Worm (Caenorhabditis elegans) whole organism, L4 larva: ENCODE results near the gene srd-13.

ENCODE experiments used
- F10B5.3 ChIP-seq: sonication (generic microtip); optimal IDR thresholded peaks from 2 replicates; lab custom pipeline; 2016; ENCODE audit warnings: mild to moderate bottlenecking, missing genetic modification characterization, missing compliant biosample characterization
- F26F4.8 ChIP-seq: fragments of 200-800 bp; sonication (Bioruptor generic); conservative IDR thresholded peaks from 2 replicates; pipeline ENCODE4 v1.3.6; 2022; ENCODE audit warnings: missing genetic modification characterization, missing compliant biosample characterization
- F37D6.2 ChIP-seq: sonication (generic microtip); optimal IDR thresholded peaks from 2 replicates; lab custom pipeline; 2016; ENCODE audit warnings: mild to moderate bottlenecking, missing genetic modification characterization, missing compliant biosample characterization
- F44E2.7 ChIP-seq: fragments of 200-800 bp; sonication (Bioruptor generic); IDR thresholded peaks from 2 replicates; pipeline ENCODE4 v2.1.2; 2022; ENCODE audit warnings: missing genetic modification characterization, missing compliant biosample characterization
- F49E8.2 ChIP-seq: sonication (generic microtip); optimal IDR thresholded peaks from 2 replicates; lab custom pipeline; 2016; ENCODE audit warnings: missing compliant biosample characterization, mild to moderate bottlenecking, missing genetic modification characterization, borderline replicate concordance
- R02D3.7 ChIP-seq: fragments of 150-350 bp; sonication (generic microtip); optimal IDR thresholded peaks from 3 replicates; lab custom pipeline; 2014; ENCODE audit warnings: missing biosample characterization, missing genetic modification characterization
- T20F7.1 ChIP-seq: fragments of 200-800 bp; sonication (Bioruptor generic); optimal IDR thresholded peaks from 2 replicates; lab custom pipeline; 2018; ENCODE audit warnings: mild to moderate bottlenecking, missing genetic modification characterization, missing compliant biosample characterization
- Y48G9A.11 ChIP-seq: fragments of 200-800 bp; sonication (Bioruptor generic); IDR thresholded peaks from 2 replicates; pipeline ENCODE4 v1.3.6; 2022; ENCODE audit warnings: missing genetic modification reagents, missing genetic modification characterization, missing compliant biosample characterization
- ZK337.2 ChIP-seq: fragments of 200-800 bp; sonication (Bioruptor generic); IDR thresholded peaks from 2 replicates; pipeline ENCODE4 v1.3.6; 2022; ENCODE audit warnings: missing genetic modification reagents, missing genetic modification characterization, missing compliant biosample characterization
- arid-1 ChIP-seq: fragments of 200-800 bp; sonication (Bioruptor generic); conservative IDR thresholded peaks from 2 replicates; pipeline ENCODE4 v1.3.6; 2022; ENCODE audit warnings: missing genetic modification reagents, missing genetic modification characterization, missing compliant biosample characterization
- ceh-28 ChIP-seq: fragments of 150-350 bp; optimal IDR thresholded peaks from 2 replicates; lab custom pipeline; 2014; ENCODE audit warnings: missing biosample characterization, missing genetic modification reagents, missing genetic modification characterization
- ceh-32 ChIP-seq: sonication (generic microtip); optimal IDR thresholded peaks from 2 replicates; lab custom pipeline; 2016; ENCODE audit warnings: mild to moderate bottlenecking, missing genetic modification characterization, missing compliant biosample characterization; ENCODE audit not compliant: poor library complexity
- cey-2 ChIP-seq: sonication (generic microtip); optimal IDR thresholded peaks from 3 replicates; lab custom pipeline; 2017; ENCODE audit warnings: missing genetic modification characterization, mild to moderate bottlenecking, missing compliant biosample characterization, antibody characterized with exemption, borderline replicate concordance; ENCODE audit not compliant: insufficient read depth
- ctbp-1 ChIP-seq: fragments of 200-800 bp; sonication (Bioruptor generic); IDR thresholded peaks from 2 replicates; pipeline ENCODE4 v1.3.6; 2022; ENCODE audit warnings: missing genetic modification reagents, missing genetic modification characterization, missing compliant biosample characterization
- daf-12 ChIP-seq: fragments of 150-350 bp; optimal IDR thresholded peaks from 2 replicates; lab custom pipeline; 2014; ENCODE audit warnings: missing biosample characterization, missing genetic modification reagents, missing genetic modification characterization
- daf-19 ChIP-seq: fragments of 200-800 bp; sonication (Bioruptor generic); conservative IDR thresholded peaks from 2 replicates; pipeline ENCODE4 v1.3.6; 2022; ENCODE audit warnings: missing genetic modification characterization, missing compliant biosample characterization
- dmd-6 ChIP-seq: fragments of 200-800 bp; sonication (Bioruptor generic); IDR thresholded peaks from 2 replicates; pipeline ENCODE4 v1.3.6; 2022; ENCODE audit warnings: missing genetic modification reagents, missing genetic modification characterization, missing compliant biosample characterization
- duxl-1 ChIP-seq: sonication (generic microtip); optimal IDR thresholded peaks from 2 replicates; lab custom pipeline; 2016; ENCODE audit warnings: mild to moderate bottlenecking, missing genetic modification characterization, moderate library complexity, missing compliant biosample characterization; ENCODE audit not compliant: poor library complexity
- dve-1 ChIP-seq: sonication (generic microtip); optimal IDR thresholded peaks from 2 replicates; lab custom pipeline; 2017; ENCODE audit warnings: antibody characterized with exemption, mild to moderate bottlenecking, missing genetic modification characterization, missing compliant biosample characterization; ENCODE audit not compliant: insufficient read depth
- egl-43 ChIP-seq: fragments of 200-800 bp; sonication (Bioruptor generic); IDR thresholded peaks from 2 replicates; pipeline ENCODE4 v1.3.6; 2022; ENCODE audit warnings: missing genetic modification reagents, missing genetic modification characterization, missing compliant biosample characterization
- fos-1 ChIP-seq: fragments of 150-350 bp; optimal IDR thresholded peaks from 2 replicates; lab custom pipeline; 2014; ENCODE audit warnings: missing biosample characterization, missing genetic modification characterization
- gei-8 ChIP-seq: fragments of 200-800 bp; sonication (Bioruptor generic); optimal IDR thresholded peaks from 2 replicates; lab custom pipeline; 2018; ENCODE audit warnings: mild to moderate bottlenecking, missing genetic modification characterization, missing compliant biosample characterization
- hlh-11 ChIP-seq: fragments of 200-800 bp; sonication (Bioruptor generic); optimal IDR thresholded peaks from 2 replicates; lab custom pipeline; 2018; ENCODE audit warnings: mild to moderate bottlenecking, missing genetic modification characterization, missing compliant biosample characterization
- hmg-1.1 ChIP-seq: fragments of 200-800 bp; sonication (Bioruptor generic); IDR thresholded peaks from 2 replicates; pipeline ENCODE4 v1.3.6; 2022; ENCODE audit warnings: missing genetic modification reagents, missing genetic modification characterization, missing compliant biosample characterization
- jun-1 ChIP-seq: fragments of 150-350 bp; optimal IDR thresholded peaks from 2 replicates; lab custom pipeline; 2014; ENCODE audit warnings: missing biosample characterization, missing genetic modification reagents, missing genetic modification characterization
- lim-7 ChIP-seq: fragments of 200-800 bp; sonication (Bioruptor generic); IDR thresholded peaks from 2 replicates; pipeline ENCODE4 v1.3.6; 2022; ENCODE audit warnings: missing genetic modification characterization, missing compliant biosample characterization
- lin-1 ChIP-seq: fragments of 200-800 bp; sonication (Bioruptor generic); IDR thresholded peaks from 2 replicates; pipeline ENCODE4 v1.3.6; 2022; ENCODE audit warnings: missing genetic modification reagents, missing genetic modification characterization, missing compliant biosample characterization
- lin-15B ChIP-seq: fragments of 150-350 bp; sonication (generic microtip); optimal IDR thresholded peaks from 3 replicates; lab custom pipeline; 2014; ENCODE audit warnings: missing biosample characterization, missing genetic modification characterization
- lir-3 ChIP-seq: sonication (generic microtip); optimal IDR thresholded peaks from 2 replicates; lab custom pipeline; 2016; ENCODE audit warnings: mild to moderate bottlenecking, missing genetic modification characterization, missing compliant biosample characterization
- madf-5 ChIP-seq, 2 experiments: fragments of 200-800 bp; sonication (Bioruptor generic); IDR thresholded peaks; 2 replicates each; pipeline ENCODE4 v1.3.6; 2022; ENCODE audit warnings: missing compliant biosample characterization in 2 of 2, missing genetic modification characterization in 2 of 2
- mdl-1 ChIP-seq, 2 experiments: fragments of 150-350 bp in 1 of 2; sonication (generic microtip) in 1 of 2; optimal IDR thresholded peaks; 2 replicates each; lab custom pipeline; 2014 to 2017; ENCODE audit warnings: missing biosample characterization in 2 of 2, missing genetic modification characterization in 2 of 2
- mep-1 ChIP-seq: fragments of 150-350 bp; sonication (generic microtip); optimal IDR thresholded peaks from 3 replicates; lab custom pipeline; 2014; ENCODE audit warnings: missing biosample characterization, missing genetic modification characterization
- nhr-25 ChIP-seq: sonication (generic microtip); optimal IDR thresholded peaks from 2 replicates; lab custom pipeline; 2017; ENCODE audit warnings: missing genetic modification characterization, mild to moderate bottlenecking, missing compliant biosample characterization, antibody characterized with exemption, moderate library complexity, borderline replicate concordance; ENCODE audit not compliant: insufficient read depth
- nhr-6 ChIP-seq: fragments of 150-350 bp; optimal IDR thresholded peaks from 2 replicates; lab custom pipeline; 2014; ENCODE audit warnings: missing biosample characterization, missing genetic modification characterization
- nhr-76 ChIP-seq: fragments of 150-350 bp; optimal IDR thresholded peaks from 2 replicates; lab custom pipeline; 2014; ENCODE audit warnings: missing biosample characterization, missing genetic modification characterization
- php-3 ChIP-seq: fragments of 200-800 bp; sonication (Bioruptor generic); IDR thresholded peaks from 2 replicates; pipeline ENCODE4 v1.3.6; 2022; ENCODE audit warnings: missing genetic modification reagents, missing genetic modification characterization, missing compliant biosample characterization
- pqm-1 ChIP-seq: sonication (generic microtip); optimal IDR thresholded peaks from 2 replicates; lab custom pipeline; 2017; ENCODE audit warnings: missing biosample characterization, missing genetic modification characterization
- rbr-2 ChIP-seq: sonication (generic microtip); optimal IDR thresholded peaks from 2 replicates; lab custom pipeline; 2016; ENCODE audit warnings: missing genotype, missing genetic modification characterization, missing compliant biosample characterization
- sdz-12 ChIP-seq: fragments of 200-800 bp; sonication (Bioruptor generic); optimal IDR thresholded peaks from 2 replicates; lab custom pipeline; 2018; ENCODE audit warnings: mild to moderate bottlenecking, missing genetic modification characterization, missing compliant biosample characterization
- set-16 ChIP-seq: fragments of 200-800 bp; sonication (Bioruptor generic); IDR thresholded peaks from 2 replicates; pipeline ENCODE4 v1.3.6; 2022; ENCODE audit warnings: missing genetic modification reagents, missing genetic modification characterization, missing compliant biosample characterization
- spr-1 ChIP-seq: sonication (generic microtip); optimal IDR thresholded peaks from 2 replicates; lab custom pipeline; 2016; ENCODE audit warnings: mild to moderate bottlenecking, missing genetic modification characterization, missing compliant biosample characterization
- tra-1 ChIP-seq: fragments of 200-800 bp; sonication (Bioruptor generic); IDR thresholded peaks from 2 replicates; pipeline ENCODE4 v1.3.6; 2022; ENCODE audit warnings: missing genetic modification reagents, missing genetic modification characterization, missing compliant biosample characterization
- unc-39 ChIP-seq: sonication (generic microtip); optimal IDR thresholded peaks from 2 replicates; lab custom pipeline; 2017; ENCODE audit warnings: missing biosample characterization, missing genetic modification characterization
- unc-62 ChIP-seq, 3 experiments: fragments of 150-350 bp in 1 of 3; sonication (generic microtip); optimal IDR thresholded peaks in 2 of 3; peaks in 1 of 3; 1 replicate in 1 of 3; 2 replicates in 2 of 3; lab custom pipeline; 2014 to 2017; ENCODE audit warnings: missing biosample characterization in 3 of 3, missing genetic modification characterization in 3 of 3, missing genetic modification reagents in 3 of 3, missing genotype in 1 of 3
- vab-7 ChIP-seq: fragments of 200-800 bp; sonication (Bioruptor generic); IDR thresholded peaks from 2 replicates; pipeline ENCODE4 v1.3.6; 2022; ENCODE audit warnings: missing genetic modification reagents, missing genetic modification characterization, missing compliant biosample characterization
- zag-1 ChIP-seq: fragments of 150-350 bp; optimal IDR thresholded peaks from 2 replicates; lab custom pipeline; 2014; ENCODE audit warnings: missing biosample characterization, missing genetic modification characterization
- zfp-2 ChIP-seq: sonication (generic microtip); optimal IDR thresholded peaks from 2 replicates; lab custom pipeline; 2016; ENCODE audit warnings: mild to moderate bottlenecking, missing genetic modification characterization, missing compliant biosample characterization
- zip-11 ChIP-seq: fragments of 200-800 bp; sonication (Bioruptor generic); IDR thresholded peaks from 2 replicates; pipeline ENCODE4 v1.3.6; 2022; ENCODE audit warnings: missing genetic modification characterization, missing compliant biosample characterization
- zip-2 ChIP-seq: fragments of 150-350 bp; optimal IDR thresholded peaks from 2 replicates; lab custom pipeline; 2014; ENCODE audit warnings: missing biosample characterization, missing genetic modification characterization
- ztf-11 ChIP-seq: fragments of 150-350 bp; optimal IDR thresholded peaks from 2 replicates; lab custom pipeline; 2014; ENCODE audit warnings: missing biosample characterization, missing genetic modification characterization
- ztf-7 ChIP-seq: fragments of 150-350 bp; optimal IDR thresholded peaks from 2 replicates; lab custom pipeline; 2014; ENCODE audit warnings: missing biosample characterization, missing genetic modification characterization

Gene srd-13

ce11 chrIV:5590120-5590519 is 45.3 kb downstream of the srd-13 start (continued):
- no peak for TF ChIP-seq ceh-32
- TF ChIP-seq lir-3: no peak
- no peak for TF ChIP-seq zip-11 (GFP tag; lab: Robert Waterston, UW)
- TF ChIP-seq zfp-2 (tag; lab: Kevin White, UChicago): no peak
- no peak for TF ChIP-seq duxl-1
- TF ChIP-seq F37D6.2 (tag; lab: Kevin White, UChicago): no peak
- TF ChIP-seq T20F7.1: no peak
- no peak for TF ChIP-seq ztf-11
- TF ChIP-seq ceh-28: no peak
- TF ChIP-seq zag-1: no peak
- TF ChIP-seq Y48G9A.11: no peak
- TF ChIP-seq ctbp-1 (GFP tag; lab: Robert Waterston, UW): no peak
- TF ChIP-seq jun-1 (tag; lab: Kevin White, UChicago): no peak
- TF ChIP-seq F44E2.7 (GFP tag; lab: Robert Waterston, UW): no peak
- TF ChIP-seq vab-7 (GFP tag; lab: Robert Waterston, UW): no peak
- no peak for TF ChIP-seq fos-1 (tag; lab: Kevin White, UChicago)
- TF ChIP-seq mep-1 (tag; lab: Kevin White, UChicago): peak; percentile 49
- TF ChIP-seq php-3 (GFP tag; lab: Robert Waterston, UW): 0 out of 2 replicates have a peak, but pooled peaks have one; percentile 35
- TF ChIP-seq gei-8: no peak
- TF ChIP-seq madf-5 (GFP tag; IDR thresholded peaks at IDR 0.05; lab: Robert Waterston, UW): no peak
- TF ChIP-seq nhr-6 (tag; lab: Kevin White, UChicago): no peak
- no peak for TF ChIP-seq cey-2 (tag; lab: Kevin White, UChicago)
- TF ChIP-seq pqm-1: peak; percentile 83
- no peak for TF ChIP-seq unc-39 (tag; lab: Kevin White, UChicago)
- TF ChIP-seq dmd-6 (GFP tag; lab: Robert Waterston, UW): peak; percentile 82
- peak in 1 of 2 experiments; percentile 33 for TF ChIP-seq mdl-1 (tag; optimal IDR thresholded peaks at IDR 0.05; lab: Kevin White, UChicago)
- no peak for TF ChIP-seq sdz-12 (GFP tag; lab: Kevin White, UChicago)
- TF ChIP-seq unc-62 (GFP tag; optimal IDR thresholded peaks at IDR 0.05 in 1 of 2; lab: Kevin White, UChicago): no peak
- no peak for TF ChIP-seq unc-62 (tag; optimal IDR thresholded peaks at IDR 0.05; lab: Kevin White, UChicago)
- TF ChIP-seq daf-19 (GFP tag; lab: Robert Waterston, UW): no peak
- TF ChIP-seq nhr-76 (tag; lab: Kevin White, UChicago): no peak
- TF ChIP-seq lin-1: no peak
- no peak for TF ChIP-seq R02D3.7 (tag; lab: Kevin White, UChicago)
- TF ChIP-seq lim-7: no peak
- TF ChIP-seq F10B5.3: no peak
- TF ChIP-seq daf-12 (tag; lab: Kevin White, UChicago): no peak
- TF ChIP-seq dve-1 (tag; lab: Kevin White, UChicago): peak; percentile 91
- TF ChIP-seq arid-1 (GFP tag; lab: Robert Waterston, UW): no peak
- TF ChIP-seq rbr-2 (tag; lab: Kevin White, UChicago): no peak
- TF ChIP-seq F49E8.2: no peak
- 0 out of 2 replicates have a peak, but pooled peaks have one; percentile 9 for TF ChIP-seq hmg-1.1 (GFP tag; lab: Robert Waterston, UW)
- TF ChIP-seq F26F4.8 (GFP tag; lab: Robert Waterston, UW): no peak
- no peak for TF ChIP-seq ztf-7
- TF ChIP-seq tra-1 (GFP tag; lab: Robert Waterston, UW): no peak
- TF ChIP-seq nhr-25 (tag; lab: Kevin White, UChicago): no peak
- TF ChIP-seq hlh-11: peak; percentile 91
- no peak for TF ChIP-seq lin-15B (tag; lab: Kevin White, UChicago)
- TF ChIP-seq zip-2: no peak
- no peak for TF ChIP-seq spr-1 (tag; lab: Kevin White, UChicago)
- TF ChIP-seq egl-43 (GFP tag; lab: Robert Waterston, UW): no peak
- no peak for TF ChIP-seq ZK337.2
- no peak for TF ChIP-seq set-16 (GFP tag; lab: Robert Waterston, UW)
